Worm (Caenorhabditis elegans) whole organism, L3 larva: Measurements from ENCODE around the gene gpx-6.

Source experiments
- ama-1 ChIP-seq: fragments of 150-350 bp; optimal IDR thresholded peaks from 2 replicates; lab custom pipeline; 2018
- ceh-9 ChIP-seq: sonication (generic microtip); optimal IDR thresholded peaks from 2 replicates; lab custom pipeline; 2018; ENCODE audit warnings: missing biosample characterization, missing genetic modification characterization
- daf-12 ChIP-seq: fragments of 150-350 bp; optimal IDR thresholded peaks from 2 replicates; lab custom pipeline; 2014; ENCODE audit warnings: missing biosample characterization, missing genetic modification reagents, missing genetic modification characterization
- fkh-10 ChIP-seq: sonication (generic microtip); optimal IDR thresholded peaks from 2 replicates; lab custom pipeline; 2017; ENCODE audit warnings: missing biosample characterization, missing genetic modification reagents, missing genetic modification characterization
- nhr-12 ChIP-seq: fragments of 150-350 bp; optimal IDR thresholded peaks from 2 replicates; lab custom pipeline; 2014; ENCODE audit warnings: missing biosample characterization, missing genetic modification characterization
- nhr-237 ChIP-seq: fragments of 150-350 bp; optimal IDR thresholded peaks from 2 replicates; lab custom pipeline; 2014; ENCODE audit warnings: missing biosample characterization, missing genetic modification characterization
- pha-4 ChIP-seq: fragments of 150-350 bp; optimal IDR thresholded peaks from 2 replicates; lab custom pipeline; 2014; ENCODE audit warnings: missing biosample characterization, missing genetic modification reagents, missing genetic modification characterization
- sea-2 ChIP-seq: fragments of 150-350 bp; sonication (generic microtip); optimal IDR thresholded peaks from 4 replicates; lab custom pipeline; 2014; ENCODE audit warnings: missing biosample characterization, missing genetic modification reagents, missing genetic modification characterization
- zag-1 ChIP-seq: fragments of 150-350 bp; optimal IDR thresholded peaks from 2 replicates; lab custom pipeline; 2014; ENCODE audit warnings: missing biosample characterization, missing genetic modification characterization
- ztf-11 ChIP-seq: fragments of 150-350 bp; optimal IDR thresholded peaks from 2 replicates; lab custom pipeline; 2014; ENCODE audit warnings: missing biosample characterization, missing genetic modification characterization

- TF ChIP-seq pha-4 (no peak), sea-2 (no peak), ceh-9 (tag; lab: Kevin White, UChicago) (no peak), nhr-12 (tag; lab: Kevin White, UChicago) (no peak), ama-1 (lab: Kevin White, UChicago) (no peak), daf-12 (tag; lab: Kevin White, UChicago) (no peak), nhr-237 (tag; lab: Kevin White, UChicago) (no peak), fkh-10 (no peak), ztf-11 (tag; lab: Kevin White, UChicago) (no peak), zag-1 (no peak)
Observed at ce11 chrIV:8208855-8209254, 13.1 kb upstream of the gpx-6 start.
